Fruit fly (Drosophila melanogaster): ENCODE measurements around the gene spartin.

DNA sequence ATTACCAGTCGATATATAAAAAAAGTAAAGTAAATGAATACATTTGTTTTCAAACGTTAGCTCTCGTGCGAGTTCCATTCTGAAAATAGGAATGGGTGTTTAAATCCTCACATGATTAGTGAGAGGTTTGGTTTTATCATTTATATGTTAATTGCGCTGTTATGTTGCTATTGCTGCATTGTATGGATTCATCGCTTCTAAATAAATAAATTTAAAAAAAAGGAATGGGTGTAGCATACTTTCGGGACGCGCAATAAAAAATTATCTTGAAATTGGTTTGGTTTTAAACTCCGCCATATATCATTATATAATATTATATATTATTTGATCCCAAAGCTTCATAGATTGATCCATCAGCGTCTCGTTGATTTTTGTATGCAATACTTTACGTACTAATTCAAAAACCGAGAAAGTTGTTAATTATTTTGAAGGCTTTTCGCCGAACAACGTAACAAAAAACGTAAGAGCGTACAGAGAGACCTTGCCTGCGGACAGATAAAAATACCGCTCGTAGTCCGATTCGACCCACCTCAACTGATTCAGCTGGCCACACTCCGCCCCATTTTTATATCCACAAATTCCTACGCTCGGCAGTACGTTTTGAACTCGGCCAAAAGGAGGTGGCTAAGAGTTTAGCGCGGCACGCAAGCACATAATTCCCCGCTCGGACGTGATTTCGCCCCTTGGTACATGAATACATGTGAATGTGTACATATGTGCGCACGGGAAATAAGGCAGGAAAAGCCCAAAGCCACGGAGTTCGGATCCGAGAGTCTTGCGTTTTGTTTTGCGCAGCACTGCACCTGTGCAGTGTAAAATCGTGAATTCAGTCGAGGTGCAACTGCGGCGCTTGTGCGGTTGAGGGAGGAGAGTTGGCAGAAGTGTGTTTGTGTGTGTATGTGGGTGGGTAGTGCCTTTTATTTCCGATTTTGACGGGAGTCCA, 4.7 kb downstream of the spartin start, which contains the start of gene smash:
- no peak for TF ChIP-seq Sox15 (GFP tag; optimal IDR thresholded peaks at IDR 0.05)
- no peak for TF ChIP-seq spab (GFP tag; optimal IDR thresholded peaks at IDR 0.05)
- TF ChIP-seq CG6163 (GFP tag; IDR thresholded peaks at IDR 0.05): peak; percentile 70; the same call in 2 of the 3 replicates
- peak; percentile 31 for TF ChIP-seq cyc (GFP tag; optimal IDR thresholded peaks at IDR 0.05)
